Fruit fly (Drosophila melanogaster) whole organism, embryonic: ENCODE data around the gene CG17982.

ENCODE experiments used
- Awh ChIP-seq: fragments of 200-800 bp; sonication (Bioruptor generic); IDR thresholded peaks from 2 replicates; pipeline ENCODE4, ENCODE4 v1.3.6; 2022; ENCODE audit warnings: missing biosample characterization, missing genetic modification characterization
- Bteb2 ChIP-seq: fragments of 200-800 bp; sonication (Bioruptor generic); optimal IDR thresholded peaks from 2 replicates; lab custom pipeline; 2016; ENCODE audit warnings: missing biosample characterization, missing genetic modification characterization
- CG10366 ChIP-seq: fragments of 200-800 bp; sonication (Bioruptor generic); IDR thresholded peaks from 2 replicates; pipeline ENCODE4 v1.3.6; 2022; ENCODE audit warnings: missing biosample characterization, missing genetic modification characterization
- CG11456 ChIP-seq: fragments of 200-800 bp; sonication (Bioruptor generic); IDR thresholded peaks from 3 replicates; pipeline ENCODE4 v1.3.6; 2022; ENCODE audit warnings: missing biosample characterization, missing genetic modification characterization
- CG13894 ChIP-seq: fragments of 200-800 bp; sonication (Bioruptor generic); optimal IDR thresholded peaks from 3 replicates; lab custom pipeline; 2018; ENCODE audit warnings: missing biosample characterization, mild to moderate bottlenecking, missing genetic modification characterization, moderate library complexity
- CG14860 ChIP-seq: fragments of 200-800 bp; sonication (Bioruptor generic); IDR thresholded peaks from 3 replicates; pipeline ENCODE4 v1.3.6; 2022; ENCODE audit warnings: missing biosample characterization, missing genetic modification characterization; ENCODE audit not compliant: partially characterized antibody
- CG15696 ChIP-seq: fragments of 200-800 bp; sonication (Bioruptor generic); optimal IDR thresholded peaks from 2 replicates; lab custom pipeline; 2019; ENCODE audit warnings: missing biosample characterization, mild to moderate bottlenecking, missing genetic modification characterization, moderate library complexity
- CG17385 ChIP-seq: fragments of 200-800 bp; sonication (Bioruptor generic); optimal IDR thresholded peaks from 3 replicates; lab custom pipeline; 2018; ENCODE audit warnings: missing biosample characterization, mild to moderate bottlenecking, missing genetic modification characterization
- CG17568 ChIP-seq: fragments of 200-800 bp; sonication (Bioruptor generic); optimal IDR thresholded peaks from 2 replicates; lab custom pipeline; 2018; ENCODE audit warnings: missing biosample characterization, mild to moderate bottlenecking, missing genetic modification characterization, moderate library complexity
- CG2116 ChIP-seq: fragments of 200-800 bp; sonication (Bioruptor generic); optimal IDR thresholded peaks from 3 replicates; lab custom pipeline; 2018; ENCODE audit warnings: missing biosample characterization, mild to moderate bottlenecking, missing genetic modification characterization
- CG2678 ChIP-seq: fragments of 200-800 bp; sonication (Bioruptor generic); optimal IDR thresholded peaks from 3 replicates; lab custom pipeline; 2019; ENCODE audit warnings: missing biosample characterization, mild to moderate bottlenecking, missing genetic modification characterization, moderate library complexity
- CG32772 ChIP-seq: fragments of 200-800 bp; sonication (Bioruptor generic); IDR thresholded peaks from 2 replicates; pipeline ENCODE4 v1.3.6; 2022; ENCODE audit warnings: missing biosample characterization, missing genetic modification characterization
- CG5180 ChIP-seq: fragments of 200-800 bp; sonication (Bioruptor generic); optimal IDR thresholded peaks from 3 replicates; lab custom pipeline; 2017; ENCODE audit warnings: missing biosample characterization, missing genetic modification characterization, mild to moderate bottlenecking, moderate library complexity, missing genetic modification reagents
- CG7928 ChIP-seq: fragments of 200-800 bp; sonication (Bioruptor generic); optimal IDR thresholded peaks from 2 replicates; lab custom pipeline; 2017; ENCODE audit warnings: missing biosample characterization, mild to moderate bottlenecking, missing genetic modification characterization
- CG7963 ChIP-seq: fragments of 200-800 bp; sonication (Bioruptor generic); IDR thresholded peaks from 3 replicates; pipeline ENCODE4 v1.3.6; 2022; ENCODE audit warnings: missing biosample characterization, missing genetic modification characterization; ENCODE audit not compliant: partially characterized antibody
- CG9797 ChIP-seq: fragments of 200-800 bp; sonication (Bioruptor generic); optimal IDR thresholded peaks from 3 replicates; lab custom pipeline; 2018; ENCODE audit warnings: missing biosample characterization, mild to moderate bottlenecking, missing genetic modification characterization
- CG9932 ChIP-seq: fragments of 200-800 bp; sonication (Bioruptor generic); IDR thresholded peaks from 2 replicates; pipeline ENCODE4 v1.3.6; 2022; ENCODE audit warnings: missing biosample characterization, missing genetic modification characterization
- Dbx ChIP-seq: fragments of 200-800 bp; sonication (Bioruptor generic); IDR thresholded peaks from 3 replicates; pipeline ENCODE4 v1.3.6; 2022; ENCODE audit warnings: missing biosample characterization, missing genetic modification characterization
- E2f2 ChIP-seq: fragments of 200-800 bp; sonication (Bioruptor generic); IDR thresholded peaks from 2 replicates; pipeline ENCODE4 v1.3.6; 2022; ENCODE audit warnings: missing biosample characterization, missing genetic modification characterization
- Eip74EF ChIP-seq, 2 experiments: fragments of 200-800 bp in 1 of 2; fragments of >200 bp in 1 of 2; sonication (Bioruptor generic) in 1 of 2; optimal IDR thresholded peaks; 2 replicates each; lab custom pipeline; 2017 to 2019; ENCODE audit warnings: missing biosample characterization in 2 of 2, missing genetic modification characterization in 2 of 2, mild to moderate bottlenecking in 1 of 2, moderate library complexity in 1 of 2
- Elba2 ChIP-seq: fragments of 200-800 bp; sonication (Bioruptor generic); optimal IDR thresholded peaks from 3 replicates; lab custom pipeline; 2016; ENCODE audit warnings: missing biosample characterization, missing genetic modification characterization
- Fer1 ChIP-seq: fragments of 200-800 bp; sonication (Bioruptor generic); optimal IDR thresholded peaks from 2 replicates; lab custom pipeline; 2017; ENCODE audit warnings: missing biosample characterization, mild to moderate bottlenecking, missing genetic modification characterization
- Fer2 ChIP-seq: fragments of 200-800 bp; sonication (Bioruptor generic); optimal IDR thresholded peaks from 2 replicates; lab custom pipeline; 2018; ENCODE audit warnings: missing biosample characterization, mild to moderate bottlenecking, missing genetic modification characterization, moderate library complexity
- Hey ChIP-seq: fragments of 200-800 bp; sonication (Bioruptor generic); optimal IDR thresholded peaks from 3 replicates; lab custom pipeline; 2018; ENCODE audit warnings: missing biosample characterization, mild to moderate bottlenecking, missing genetic modification characterization
- Jarid2 ChIP-seq: fragments of 200-800 bp; sonication (Bioruptor generic); optimal IDR thresholded peaks from 3 replicates; lab custom pipeline; 2017; ENCODE audit warnings: mild to moderate bottlenecking, missing biosample characterization, missing genetic modification reagents, missing genetic modification characterization
- MESR4 ChIP-seq: fragments of 200-800 bp; sonication (Bioruptor generic); optimal IDR thresholded peaks from 2 replicates; lab custom pipeline; 2018; ENCODE audit warnings: missing biosample characterization, mild to moderate bottlenecking, missing genetic modification characterization, moderate library complexity
- Myb ChIP-seq: fragments of 200-800 bp; sonication (Bioruptor generic); optimal IDR thresholded peaks from 2 replicates; lab custom pipeline; 2016; ENCODE audit warnings: missing biosample characterization, missing genetic modification characterization
- Nf-YC ChIP-seq: fragments of 200-800 bp; optimal IDR thresholded peaks from 3 replicates; lab custom pipeline; 2019; ENCODE audit warnings: missing biosample characterization, mild to moderate bottlenecking, missing genetic modification characterization, moderate library complexity
- Opbp ChIP-seq: fragments of 200-800 bp; sonication (Bioruptor generic); IDR thresholded peaks from 3 replicates; pipeline ENCODE4 v1.3.6; 2022; ENCODE audit warnings: missing biosample characterization, missing genetic modification characterization; ENCODE audit not compliant: partially characterized antibody
- Optix ChIP-seq: fragments of 200-800 bp; sonication (Bioruptor generic); IDR thresholded peaks from 3 replicates; pipeline ENCODE4 v1.3.6; 2022; ENCODE audit warnings: missing biosample characterization, missing genetic modification characterization
- Scr ChIP-seq: fragments of 200-800 bp; sonication (Bioruptor generic); IDR thresholded peaks from 2 replicates; pipeline ENCODE4 v1.3.6; 2022; ENCODE audit warnings: missing biosample characterization, missing genetic modification characterization; ENCODE audit not compliant: partially characterized antibody
- Tbp ChIP-seq: fragments of >200 bp; optimal IDR thresholded peaks from 2 replicates; lab custom pipeline; 2018; ENCODE audit warnings: missing biosample characterization, missing genetic modification characterization
- amos ChIP-seq: fragments of 200-800 bp; sonication (Bioruptor generic); IDR thresholded peaks from 2 replicates; pipeline ENCODE4 v1.3.6; 2022; ENCODE audit warnings: missing biosample characterization, missing genetic modification characterization; ENCODE audit not compliant: partially characterized antibody
- bbx ChIP-seq: fragments of 200-800 bp; sonication (Bioruptor generic); IDR thresholded peaks from 2 replicates; pipeline ENCODE4 v1.3.6; 2022; ENCODE audit warnings: missing biosample characterization, missing genetic modification characterization; ENCODE audit not compliant: partially characterized antibody
- cg ChIP-seq: fragments of 200-800 bp; sonication (Bioruptor generic); optimal IDR thresholded peaks from 3 replicates; lab custom pipeline; 2019; ENCODE audit warnings: missing biosample characterization, mild to moderate bottlenecking, missing genetic modification characterization, moderate library complexity
- crp ChIP-seq, 2 experiments: fragments of 200-800 bp; sonication (Bioruptor generic); optimal IDR thresholded peaks; 2 replicates in 1 of 2; 3 replicates in 1 of 2; lab custom pipeline; 2017; ENCODE audit warnings: missing biosample characterization in 2 of 2, missing genetic modification characterization in 2 of 2, mild to moderate bottlenecking in 1 of 2, moderate library complexity in 1 of 2
- dmrt99B ChIP-seq: fragments of 200-800 bp; sonication (Bioruptor generic); optimal IDR thresholded peaks from 2 replicates; lab custom pipeline; 2018; ENCODE audit warnings: missing biosample characterization, mild to moderate bottlenecking, missing genetic modification characterization, moderate library complexity
- ems ChIP-seq: fragments of 200-800 bp; sonication (Bioruptor generic); optimal IDR thresholded peaks from 3 replicates; lab custom pipeline; 2016; ENCODE audit warnings: missing biosample characterization, missing genetic modification characterization
- exex ChIP-seq: fragments of 200-800 bp; sonication (Bioruptor generic); optimal IDR thresholded peaks from 4 replicates; lab custom pipeline; 2018; ENCODE audit warnings: missing biosample characterization, mild to moderate bottlenecking, missing genetic modification characterization, moderate library complexity
- gsb-n ChIP-seq: fragments of 200-800 bp; sonication (Bioruptor generic); optimal IDR thresholded peaks from 3 replicates; lab custom pipeline; 2018; ENCODE audit warnings: missing biosample characterization, mild to moderate bottlenecking, missing genetic modification characterization
- insv ChIP-seq, 2 experiments: fragments of 200-800 bp; sonication (Bioruptor generic); optimal IDR thresholded peaks; 3 replicates each; lab custom pipeline; 2016 to 2018; ENCODE audit warnings: missing biosample characterization in 2 of 2, missing genetic modification characterization in 2 of 2
- ken ChIP-seq: fragments of 200-800 bp; sonication (Bioruptor generic); IDR thresholded peaks from 3 replicates; pipeline ENCODE4 v1.3.6; 2022; ENCODE audit warnings: missing biosample characterization, missing genetic modification characterization
- nom ChIP-seq: fragments of 200-800 bp; sonication (Bioruptor generic); optimal IDR thresholded peaks from 2 replicates; lab custom pipeline; 2017; ENCODE audit warnings: missing biosample characterization, missing genetic modification characterization, mild to moderate bottlenecking, moderate library complexity, missing genetic modification reagents
- psq ChIP-seq: fragments of 200-800 bp; sonication (Bioruptor generic); optimal IDR thresholded peaks from 2 replicates; lab custom pipeline; 2017; ENCODE audit warnings: missing biosample characterization, missing genetic modification characterization
- sens ChIP-seq: fragments of 200-800 bp; sonication (Bioruptor generic); peaks from one replicate; lab custom pipeline; 2016; ENCODE audit warnings: missing biosample characterization, missing genetic modification characterization
- stwl ChIP-seq: fragments of 200-800 bp; sonication (Bioruptor generic); optimal IDR thresholded peaks from 3 replicates; lab custom pipeline; 2018; ENCODE audit warnings: missing biosample characterization, mild to moderate bottlenecking, missing genetic modification characterization, moderate library complexity
- trem ChIP-seq: fragments of 200-800 bp; optimal IDR thresholded peaks from 3 replicates; lab custom pipeline; 2019; ENCODE audit warnings: missing biosample characterization, mild to moderate bottlenecking, missing genetic modification characterization, moderate library complexity
- unc-4 ChIP-seq: fragments of 200-800 bp; sonication (Bioruptor generic); IDR thresholded peaks from 2 replicates; pipeline ENCODE4 v1.3.6; 2022; ENCODE audit warnings: missing biosample characterization, missing genetic modification characterization; ENCODE audit not compliant: partially characterized antibody

Gene CG17982

DNA sequence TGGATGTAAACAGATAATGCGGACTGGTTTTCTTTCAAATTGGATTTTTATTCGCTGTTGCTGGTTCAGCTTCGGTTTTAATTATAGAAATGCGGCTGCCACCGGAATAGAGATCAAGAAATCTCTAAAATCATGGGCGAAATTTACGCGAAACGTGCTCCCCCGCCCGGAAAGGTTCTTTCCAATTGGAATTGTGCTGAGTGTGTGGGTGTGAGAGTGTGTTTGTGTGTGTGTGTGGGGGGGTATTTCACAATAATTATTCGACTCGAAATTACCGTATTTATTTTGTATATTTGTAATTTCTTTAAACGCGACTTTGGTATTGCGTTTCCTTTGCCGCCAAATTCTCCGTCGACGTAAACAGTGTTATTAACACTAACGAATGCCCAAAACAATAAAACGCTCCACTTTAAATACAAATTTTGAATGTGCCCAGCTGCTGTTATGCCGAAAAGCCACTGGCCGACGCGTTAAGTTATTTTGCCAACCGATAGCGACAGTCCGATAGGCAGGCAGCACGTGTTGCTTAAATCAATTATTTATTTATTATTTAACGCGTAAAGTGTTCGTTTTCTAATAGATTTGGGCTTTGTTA lies 27.8 kb downstream of the CG17982 start, which contains the start of gene Gclc (continued):
- TF ChIP-seq trem (tag; lab: Kevin White, UChicago) (peak; percentile 31), Nf-YC (peak; percentile 14), exex (tag; lab: Kevin White, UChicago) (peak; percentile 28), Hey (tag; lab: Kevin White, UChicago) (no peak), Bteb2 (peak; percentile 0), sens (GFP tag; lab: Kevin White, UChicago) (peak; percentile 53), CG15696 (no peak), CG7928 (no peak), Optix (GFP tag; lab: Robert Waterston, UW) (no peak), Myb (GFP tag; lab: Kevin White, UChicago) (peak; percentile 18), CG9932 (peak; percentile 13; the same call in 1 of the 2 replicates), ken (GFP tag; lab: Robert Waterston, UW) (0 out of 3 replicates have a peak, but pooled peaks have one; percentile 18), gsb-n (no peak), insv (GFP tag; optimal IDR thresholded peaks at IDR 0.05; lab: Kevin White, UChicago) (peak; percentile 31 to 90), amos (GFP tag; lab: Robert Waterston, UW) (peak; percentile 54; the same call in 1 of the 2 replicates), CG13894 (tag; lab: Kevin White, UChicago) (peak; percentile 31), E2f2 (GFP tag; lab: Robert Waterston, UW) (peak; percentile 50), unc-4 (peak; percentile 52; the same call in 1 of the 2 replicates), CG2678 (tag; lab: Kevin White, UChicago) (no peak), ems (no peak), dmrt99B (no peak), Fer1 (GFP tag; lab: Kevin White, UChicago) (peak; percentile 25), Jarid2 (GFP tag; lab: Kevin White, UChicago) (peak; percentile 56), CG32772 (GFP tag; lab: Robert Waterston, UW) (no peak), psq (no peak), CG9797 (GFP tag; lab: Kevin White, UChicago) (peak; percentile 64), Fer2 (tag; lab: Kevin White, UChicago) (no peak), Scr (GFP tag; lab: Robert Waterston, UW) (peak; percentile 39), stwl (tag; lab: Kevin White, UChicago) (peak; percentile 86), cg (GFP tag; lab: Kevin White, UChicago) (peak; percentile 75), Tbp (GFP tag; lab: Kevin White, UChicago) (no peak), Eip74EF (GFP tag; optimal IDR thresholded peaks at IDR 0.05; lab: Kevin White, UChicago) (peak in 1 of 2 experiments; percentile 1), Opbp (GFP tag; lab: Robert Waterston, UW) (peak; percentile 23; the same call in 1 of the 3 replicates), CG14860 (GFP tag; lab: Robert Waterston, UW) (no peak), CG11456 (GFP tag; lab: Robert Waterston, UW) (no peak), nom (GFP tag; lab: Kevin White, UChicago) (no peak), crp (GFP tag; optimal IDR thresholded peaks at IDR 0.05; lab: Kevin White, UChicago) (peak in 1 of 2 experiments; percentile 23), MESR4 (GFP tag; lab: Kevin White, UChicago) (peak; percentile 30), CG10366 (GFP tag; lab: Robert Waterston, UW) (no peak), CG2116 (GFP tag; lab: Kevin White, UChicago) (peak; percentile 79), CG7963 (peak; percentile 10; the same call in 1 of the 3 replicates), Elba2 (GFP tag; lab: Kevin White, UChicago) (peak; percentile 55), Awh (no peak), bbx (GFP tag; lab: Robert Waterston, UW) (peak; percentile 41), CG5180 (no peak), Dbx (GFP tag; lab: Robert Waterston, UW) (no peak), CG17385 (GFP tag; lab: Kevin White, UChicago) (no peak), CG17568 (GFP tag; lab: Kevin White, UChicago) (peak; percentile 24)
